Fruit fly (Drosophila melanogaster) whole organism, embryonic: ENCODE results near the gene Cnb.

Experiments
- Abd-B ChIP-seq: fragments of 200-800 bp; sonication (Bioruptor generic); optimal IDR thresholded peaks from 2 replicates; lab custom pipeline; 2018; ENCODE audit warnings: missing biosample characterization, mild to moderate bottlenecking, missing genetic modification characterization, moderate library complexity
- Atf6 ChIP-seq: fragments of 200-800 bp; sonication (Bioruptor generic); IDR thresholded peaks from 2 replicates; pipeline ENCODE4 v1.3.6; 2022; ENCODE audit warnings: missing biosample characterization, missing genetic modification characterization
- CG15011 ChIP-seq: fragments of 200-800 bp; sonication (Bioruptor generic); optimal IDR thresholded peaks from 3 replicates; lab custom pipeline; 2018; ENCODE audit warnings: missing biosample characterization, mild to moderate bottlenecking, missing genetic modification characterization
- CG1529 ChIP-seq: fragments of 200-800 bp; sonication (Bioruptor generic); optimal IDR thresholded peaks from 3 replicates; lab custom pipeline; 2018; ENCODE audit warnings: missing biosample characterization, missing genetic modification characterization
- CG15479 ChIP-seq: fragments of 200-800 bp; sonication (Bioruptor generic); optimal IDR thresholded peaks from 3 replicates; lab custom pipeline; 2019; ENCODE audit warnings: missing biosample characterization, mild to moderate bottlenecking, missing genetic modification characterization, moderate library complexity
- CG15601 ChIP-seq: fragments of 200-800 bp; sonication (Bioruptor generic); optimal IDR thresholded peaks from 3 replicates; lab custom pipeline; 2019; ENCODE audit warnings: missing biosample characterization, mild to moderate bottlenecking, missing genetic modification characterization, moderate library complexity
- CG15696 ChIP-seq: fragments of 200-800 bp; sonication (Bioruptor generic); optimal IDR thresholded peaks from 2 replicates; lab custom pipeline; 2019; ENCODE audit warnings: missing biosample characterization, mild to moderate bottlenecking, missing genetic modification characterization, moderate library complexity
- CG17802 ChIP-seq: fragments of 200-800 bp; sonication (Bioruptor generic); optimal IDR thresholded peaks from 2 replicates; lab custom pipeline; 2018; ENCODE audit warnings: missing biosample characterization, mild to moderate bottlenecking, missing genetic modification characterization, moderate library complexity
- CG1792 ChIP-seq: fragments of 200-800 bp; sonication (Bioruptor generic); optimal IDR thresholded peaks from 2 replicates; lab custom pipeline; 2016; ENCODE audit warnings: missing biosample characterization, missing genetic modification characterization
- CG18764 ChIP-seq: fragments of 200-800 bp; sonication (Bioruptor generic); optimal IDR thresholded peaks from 3 replicates; lab custom pipeline; 2016; ENCODE audit warnings: missing biosample characterization, missing genetic modification characterization
- CG2875 ChIP-seq: fragments of 200-800 bp; sonication (Bioruptor generic); optimal IDR thresholded peaks from 2 replicates; lab custom pipeline; 2017; ENCODE audit warnings: missing biosample characterization, mild to moderate bottlenecking, missing genetic modification characterization, missing genetic modification reagents
- CG33557 ChIP-seq: fragments of 200-800 bp; sonication (Bioruptor generic); optimal IDR thresholded peaks from 2 replicates; lab custom pipeline; 2019; ENCODE audit warnings: missing biosample characterization, mild to moderate bottlenecking, missing genetic modification characterization, moderate library complexity
- CG4282 ChIP-seq: fragments of 200-800 bp; sonication (Bioruptor generic); optimal IDR thresholded peaks from 2 replicates; lab custom pipeline; 2016; ENCODE audit warnings: missing biosample characterization, missing genetic modification characterization
- CG4820 ChIP-seq: fragments of 200-800 bp; sonication (Bioruptor generic); optimal IDR thresholded peaks from 3 replicates; lab custom pipeline; 2016; ENCODE audit warnings: missing biosample characterization, missing genetic modification characterization
- CG8924 ChIP-seq: fragments of 200-800 bp; optimal IDR thresholded peaks from 3 replicates; lab custom pipeline; 2019; ENCODE audit warnings: missing biosample characterization, mild to moderate bottlenecking, missing genetic modification characterization, moderate library complexity
- CTCF ChIP-seq: fragments of 200-800 bp; sonication (Bioruptor generic); optimal IDR thresholded peaks from 2 replicates; lab custom pipeline; 2017; ENCODE audit warnings: missing biosample characterization, mild to moderate bottlenecking, missing genetic modification characterization, moderate library complexity
- Dip2 ChIP-seq: fragments of 200-800 bp; sonication (Bioruptor generic); IDR thresholded peaks from 2 replicates; pipeline ENCODE4 v1.3.6; 2022; ENCODE audit warnings: missing biosample characterization, missing genetic modification characterization
- Dref ChIP-seq: fragments of 200-800 bp; sonication (Bioruptor generic); IDR thresholded peaks from 2 replicates; pipeline ENCODE4 v1.3.6; 2022; ENCODE audit warnings: missing biosample characterization, missing genetic modification characterization
- Ets65A ChIP-seq: fragments of 200-800 bp; sonication (Bioruptor generic); peaks from one replicate; lab custom pipeline; 2016; ENCODE audit warnings: missing biosample characterization, missing genetic modification characterization
- Ets97D ChIP-seq: fragments of 200-800 bp; sonication (Bioruptor generic); optimal IDR thresholded peaks from 3 replicates; lab custom pipeline; 2016; ENCODE audit warnings: missing biosample characterization, missing genetic modification characterization
- Max ChIP-seq: fragments of 200-800 bp; sonication (Bioruptor generic); optimal IDR thresholded peaks from 2 replicates; lab custom pipeline; 2016; ENCODE audit warnings: missing biosample characterization, mild to moderate bottlenecking, missing genetic modification characterization
- Med ChIP-seq: fragments of 200-800 bp; sonication (Bioruptor generic); peaks from one replicate; lab custom pipeline; 2016; ENCODE audit warnings: missing biosample characterization, missing genetic modification characterization, mild to moderate bottlenecking, inconsistent platforms, moderate library complexity
- Meics ChIP-seq: fragments of 200-800 bp; sonication (Bioruptor generic); optimal IDR thresholded peaks from 2 replicates; lab custom pipeline; 2017; ENCODE audit warnings: missing biosample characterization, mild to moderate bottlenecking, missing genetic modification characterization
- Mes4 ChIP-seq: fragments of 200-800 bp; sonication (Bioruptor generic); optimal IDR thresholded peaks from 2 replicates; lab custom pipeline; 2016; ENCODE audit warnings: missing biosample characterization, missing genetic modification characterization
- NK7.1 ChIP-seq: fragments of 200-800 bp; sonication (Bioruptor generic); optimal IDR thresholded peaks from 3 replicates; lab custom pipeline; 2016; ENCODE audit warnings: missing biosample characterization, missing genetic modification characterization
- Nf-YB ChIP-seq: fragments of 200-800 bp; sonication (Bioruptor generic); optimal IDR thresholded peaks from 3 replicates; lab custom pipeline; 2019; ENCODE audit warnings: missing biosample characterization, mild to moderate bottlenecking, missing genetic modification characterization, moderate library complexity
- Optix ChIP-seq: fragments of 200-800 bp; sonication (Bioruptor generic); IDR thresholded peaks from 3 replicates; pipeline ENCODE4 v1.3.6; 2022; ENCODE audit warnings: missing biosample characterization, missing genetic modification characterization
- Poxn ChIP-seq: fragments of 200-800 bp; sonication (Bioruptor generic); IDR thresholded peaks from 2 replicates; pipeline ENCODE4 v1.3.6; 2022; ENCODE audit warnings: missing biosample characterization, missing genetic modification characterization
- Sox102F ChIP-seq: fragments of 200-800 bp; sonication (Bioruptor generic); optimal IDR thresholded peaks from 2 replicates; lab custom pipeline; 2018; ENCODE audit warnings: missing biosample characterization, mild to moderate bottlenecking, missing genetic modification characterization, moderate library complexity
- Tbp ChIP-seq: fragments of >200 bp; optimal IDR thresholded peaks from 2 replicates; lab custom pipeline; 2018; ENCODE audit warnings: missing biosample characterization, missing genetic modification characterization
- ap ChIP-seq: fragments of 200-800 bp; sonication (Bioruptor generic); IDR thresholded peaks from 2 replicates; pipeline ENCODE4 v1.3.6; 2022; ENCODE audit warnings: missing biosample characterization, missing genetic modification characterization
- bowl ChIP-seq: fragments of 200-800 bp; sonication (Bioruptor generic); IDR thresholded peaks from 2 replicates; pipeline ENCODE4 v1.3.6; 2022; ENCODE audit warnings: missing biosample characterization, missing genetic modification characterization
- cad ChIP-seq: fragments of >200 bp; optimal IDR thresholded peaks from 2 replicates; lab custom pipeline; 2017; ENCODE audit warnings: missing biosample characterization, missing genetic modification characterization
- cato ChIP-seq: fragments of 200-800 bp; sonication (Bioruptor generic); optimal IDR thresholded peaks from 2 replicates; lab custom pipeline; 2016; ENCODE audit warnings: missing biosample characterization, missing genetic modification characterization, borderline replicate concordance
- chif ChIP-seq, 2 experiments: fragments of 200-800 bp; sonication (Bioruptor generic); optimal IDR thresholded peaks; 3 replicates each; lab custom pipeline; 2016; ENCODE audit warnings: missing biosample characterization in 2 of 2, missing genetic modification characterization in 2 of 2
- ci ChIP-seq: fragments of 200-800 bp; sonication (Bioruptor generic); IDR thresholded peaks from 3 replicates; pipeline ENCODE4 v1.3.6; 2022; ENCODE audit warnings: missing biosample characterization, missing genetic modification characterization
- dan ChIP-seq: fragments of 200-800 bp; sonication (Bioruptor generic); IDR thresholded peaks from 2 replicates; pipeline ENCODE4 v1.3.6; 2022; ENCODE audit warnings: missing biosample characterization, missing genetic modification characterization
- dati ChIP-seq: fragments of 200-800 bp; sonication (Bioruptor generic); IDR thresholded peaks from 2 replicates; pipeline ENCODE4 v1.3.6; 2022; ENCODE audit warnings: missing biosample characterization, missing genetic modification characterization
- dimm ChIP-seq: fragments of 200-800 bp; sonication (Bioruptor generic); IDR thresholded peaks from 2 replicates; pipeline ENCODE4 v1.3.6; 2022; ENCODE audit warnings: missing biosample characterization, missing genetic modification characterization
- ems ChIP-seq: fragments of 200-800 bp; sonication (Bioruptor generic); optimal IDR thresholded peaks from 3 replicates; lab custom pipeline; 2016; ENCODE audit warnings: missing biosample characterization, missing genetic modification characterization
- en ChIP-seq: fragments of 200-800 bp; sonication (Bioruptor generic); optimal IDR thresholded peaks from 2 replicates; lab custom pipeline; 2016; ENCODE audit warnings: missing biosample characterization, missing genetic modification characterization
- fru ChIP-seq: fragments of >200 bp; optimal IDR thresholded peaks from 2 replicates; lab custom pipeline; 2017
- gce ChIP-seq: fragments of 200-800 bp; sonication (Bioruptor generic); IDR thresholded peaks from 3 replicates; pipeline ENCODE4 v1.3.6; 2022; ENCODE audit warnings: missing biosample characterization, missing genetic modification characterization
- ham ChIP-seq: fragments of 200-800 bp; sonication (Bioruptor generic); IDR thresholded peaks from 2 replicates; pipeline ENCODE4 v1.3.6; 2022; ENCODE audit warnings: missing biosample characterization, missing genetic modification characterization
- kah ChIP-seq: fragments of 200-800 bp; sonication (Bioruptor generic); optimal IDR thresholded peaks from 2 replicates; lab custom pipeline; 2018; ENCODE audit warnings: missing biosample characterization, mild to moderate bottlenecking, missing genetic modification characterization
- knrl ChIP-seq: fragments of 200-800 bp; sonication (Bioruptor generic); IDR thresholded peaks from 3 replicates; pipeline ENCODE4 v1.3.6; 2022; ENCODE audit warnings: missing biosample characterization, missing genetic modification characterization; ENCODE audit not compliant: partially characterized antibody
- lmd ChIP-seq: fragments of 200-800 bp; sonication (Bioruptor generic); IDR thresholded peaks from 2 replicates; pipeline ENCODE4 v1.3.6; 2022; ENCODE audit warnings: missing biosample characterization, missing genetic modification characterization
- pum ChIP-seq: fragments of 200-800 bp; sonication (Bioruptor generic); optimal IDR thresholded peaks from 2 replicates; lab custom pipeline; 2016; ENCODE audit warnings: missing biosample characterization, missing genetic modification characterization
- ro ChIP-seq: fragments of 200-800 bp; sonication (Bioruptor generic); IDR thresholded peaks from 2 replicates; pipeline ENCODE4 v1.3.6; 2022; ENCODE audit warnings: missing biosample characterization, missing genetic modification characterization
- slp2 ChIP-seq: fragments of 200-800 bp; sonication (Bioruptor generic); optimal IDR thresholded peaks from 2 replicates; lab custom pipeline; 2016; ENCODE audit warnings: missing biosample characterization, missing genetic modification characterization
- vvl ChIP-seq: fragments of 200-800 bp; sonication (Bioruptor generic); IDR thresholded peaks from 2 replicates; pipeline ENCODE4 v1.3.6; 2022; ENCODE audit warnings: missing biosample characterization, missing genetic modification characterization
- wor ChIP-seq: fragments of 200-800 bp; sonication (Bioruptor generic); IDR thresholded peaks from 2 replicates; pipeline ENCODE4 v1.3.6; 2022; ENCODE audit warnings: missing biosample characterization, missing genetic modification characterization
- z ChIP-seq: fragments of 200-800 bp; sonication (Bioruptor generic); IDR thresholded peaks from 3 replicates; pipeline ENCODE4 v1.3.6; 2022; ENCODE audit warnings: missing biosample characterization, missing genetic modification characterization
- zfh1 ChIP-seq: fragments of 200-800 bp; sonication (Bioruptor generic); IDR thresholded peaks from 3 replicates; pipeline ENCODE4 v1.3.6; 2022; ENCODE audit warnings: missing biosample characterization, missing genetic modification characterization

Cnb gene

DNA sequence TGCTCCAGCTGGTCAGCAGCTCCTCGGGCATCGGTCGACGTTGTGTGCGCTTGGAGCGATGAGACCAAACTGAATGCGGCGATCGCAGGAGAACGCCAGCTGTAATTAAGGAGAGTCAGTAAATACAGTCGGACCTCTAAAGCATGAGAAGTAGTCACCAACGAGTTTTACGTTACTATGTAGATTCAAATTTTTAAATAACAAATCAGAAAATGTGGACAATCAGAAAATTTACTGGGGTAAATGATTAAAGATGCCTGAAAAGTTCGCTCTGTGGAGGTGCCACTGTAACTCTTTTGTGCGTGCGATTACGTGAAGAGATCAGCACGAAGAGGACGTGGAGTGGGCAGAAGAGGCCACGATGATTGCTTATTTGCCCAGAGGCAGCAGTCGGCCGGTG, 15.6 kb downstream of the Cnb start, which contains the start of gene SCOT (continued):
- TF ChIP-seq Ets65A (peak; percentile 85), Med (GFP tag; lab: Kevin White, UChicago) (peak; percentile 91), dati (peak; percentile 58), CG33557 (GFP tag; lab: Kevin White, UChicago) (no peak), dimm (peak; percentile 49), zfh1 (GFP tag; lab: Robert Waterston, UW) (peak; percentile 85), ems (GFP tag; lab: Kevin White, UChicago) (peak; percentile 66), cato (peak; percentile 44), en (GFP tag; lab: Kevin White, UChicago) (no peak), CG15011 (GFP tag; lab: Kevin White, UChicago) (no peak), kah (GFP tag; lab: Kevin White, UChicago) (no peak), Ets97D (peak; percentile 17), chif (GFP tag; optimal IDR thresholded peaks at IDR 0.05; lab: Kevin White, UChicago) (peak; percentile 66 to 70), bowl (GFP tag; lab: Robert Waterston, UW) (peak; percentile 66), pum (peak; percentile 54), CG15601 (no peak), CG1792 (GFP tag; lab: Kevin White, UChicago) (no peak), slp2 (GFP tag; lab: Kevin White, UChicago) (peak; percentile 29), Max (GFP tag; lab: Kevin White, UChicago) (no peak), Abd-B (GFP tag; lab: Kevin White, UChicago) (peak; percentile 3), wor (GFP tag; lab: Robert Waterston, UW) (peak; percentile 75), dan (GFP tag; lab: Robert Waterston, UW) (0 out of 2 replicates have a peak, but pooled peaks have one; percentile 40), Nf-YB (GFP tag; lab: Kevin White, UChicago) (no peak), CG8924 (tag; lab: Kevin White, UChicago) (peak; percentile 74), CG1529 (GFP tag; lab: Kevin White, UChicago) (peak; percentile 43), CG18764 (peak; percentile 12), Sox102F (GFP tag; lab: Kevin White, UChicago) (peak; percentile 85), CG17802 (tag; lab: Kevin White, UChicago) (peak; percentile 51), lmd (peak; percentile 82), CG4282 (peak; percentile 57), Poxn (GFP tag; lab: Robert Waterston, UW) (0 out of 2 replicates have a peak, but pooled peaks have one; percentile 11), Dref (GFP tag; lab: Robert Waterston, UW) (no peak), CG4820 (GFP tag; lab: Kevin White, UChicago) (peak; percentile 50), ro (GFP tag; lab: Robert Waterston, UW) (no peak; the same call in 1 of the 2 replicates), z (GFP tag; lab: Robert Waterston, UW) (no peak), fru (lab: Kevin White, UChicago) (no peak), CTCF (GFP tag; lab: Kevin White, UChicago) (no peak), ci (peak; percentile 92), CG15479 (GFP tag; lab: Kevin White, UChicago) (no peak), Meics (peak; percentile 48), NK7.1 (peak; percentile 3), vvl (GFP tag; lab: Robert Waterston, UW) (peak; percentile 91), CG15696 (tag; lab: Kevin White, UChicago) (no peak), Tbp (no peak), knrl (GFP tag; lab: Robert Waterston, UW) (no peak), CG2875 (GFP tag; lab: Kevin White, UChicago) (peak; percentile 69), ham (GFP tag; lab: Robert Waterston, UW) (no peak), Optix (GFP tag; lab: Robert Waterston, UW) (peak; percentile 81), ap (peak; percentile 71), Mes4 (peak; percentile 56), Dip2 (no peak), cad (GFP tag; lab: Kevin White, UChicago) (no peak), Atf6 (peak; percentile 72; the same call in 1 of the 2 replicates), gce (peak; percentile 66; the same call in 1 of the 3 replicates)
